Fruit fly (Drosophila melanogaster): Measurements from ENCODE around the gene CG6073.

Gene CG6073

dm6 chr3R:26188708-26189107, at the start of gene CG6073:
CG6073 (minus strand) TSS chr3R:26188807.
- peak in 1 of 2 experiments; percentile 6 for TF ChIP-seq foxo (GFP tag; optimal IDR thresholded peaks at IDR 0.05)
- no peak for TF ChIP-seq OdsH (GFP tag; optimal IDR thresholded peaks at IDR 0.05)
- TF ChIP-seq sage (GFP tag; optimal IDR thresholded peaks at IDR 0.05), result no peak
- TF ChIP-seq fru (GFP tag; optimal IDR thresholded peaks at IDR 0.05), result peak; percentile 78
- TF ChIP-seq Myc (optimal IDR thresholded peaks at IDR 0.05), result peak; percentile 44
- no peak for TF ChIP-seq CrebA (GFP tag; optimal IDR thresholded peaks at IDR 0.05; ENCODE audit: borderline replicate concordance)
- no peak for TF ChIP-seq Abd-B (GFP tag; optimal IDR thresholded peaks at IDR 0.05)
- TF ChIP-seq Hr78 (GFP tag; optimal IDR thresholded peaks at IDR 0.05), result no peak
- TF ChIP-seq dsf (GFP tag; optimal IDR thresholded peaks at IDR 0.05; ENCODE audit: borderline replicate concordance), result no peak
- peak; percentile 6 for TF ChIP-seq rgr (GFP tag; optimal IDR thresholded peaks at IDR 0.05)
- TF ChIP-seq jim (GFP tag; optimal IDR thresholded peaks at IDR 0.05), result no peak
- no peak for TF ChIP-seq GATAd (GFP tag; optimal IDR thresholded peaks at IDR 0.05)
- TF ChIP-seq Jra (GFP tag; optimal IDR thresholded peaks at IDR 0.05), result no peak
- no peak for TF ChIP-seq br (GFP tag; optimal IDR thresholded peaks at IDR 0.05)
- TF ChIP-seq Rel (GFP tag; optimal IDR thresholded peaks at IDR 0.05), result no peak
- peak; percentile 86 for TF ChIP-seq Rel (tag; optimal IDR thresholded peaks at IDR 0.05)
- TF ChIP-seq usp (GFP tag; optimal IDR thresholded peaks at IDR 0.05), result no peak
- TF ChIP-seq Sp1 (GFP tag; optimal IDR thresholded peaks at IDR 0.05), result no peak
- TF ChIP-seq pan (optimal IDR thresholded peaks at IDR 0.05), result no peak
- no peak for TF ChIP-seq ey (GFP tag; optimal IDR thresholded peaks at IDR 0.05)
- TF ChIP-seq Mio (GFP tag; optimal IDR thresholded peaks at IDR 0.05), result no peak
- no peak for TF ChIP-seq N (GFP tag; optimal IDR thresholded peaks at IDR 0.05)
- TF ChIP-seq CG9705 (GFP tag; optimal IDR thresholded peaks at IDR 0.05), result peak; percentile 7
- TF ChIP-seq dmrt93B (GFP tag; optimal IDR thresholded peaks at IDR 0.05), result peak; percentile 8
- TF ChIP-seq brk (GFP tag; optimal IDR thresholded peaks at IDR 0.05), result no peak
- TF ChIP-seq Dif (GFP tag; optimal IDR thresholded peaks at IDR 0.05; ENCODE audit: partially characterized antibody), result peak; percentile 90
- no peak for TF ChIP-seq sv (GFP tag; optimal IDR thresholded peaks at IDR 0.05)
- TF ChIP-seq CG32264 (GFP tag; optimal IDR thresholded peaks at IDR 0.05), result no peak
- peak; percentile 44 for TF ChIP-seq HLH106 (tag; optimal IDR thresholded peaks at IDR 0.05)
- TF ChIP-seq tai (GFP tag; optimal IDR thresholded peaks at IDR 0.05), result no peak
- TF ChIP-seq h (GFP tag; optimal IDR thresholded peaks at IDR 0.05), result no peak
- TF ChIP-seq Hnf4 (GFP tag; optimal IDR thresholded peaks at IDR 0.05), result peak; percentile 29
- no peak for TF ChIP-seq Hr83 (GFP tag; optimal IDR thresholded peaks at IDR 0.05; ENCODE audit: poor library complexity, severe bottlenecking)
- TF ChIP-seq Vsx2 (GFP tag; optimal IDR thresholded peaks at IDR 0.05; ENCODE audit: partially characterized antibody), result peak; percentile 41
- TF ChIP-seq psq (GFP tag; optimal IDR thresholded peaks at IDR 0.05), result no peak
- no peak for TF ChIP-seq lola (GFP tag; optimal IDR thresholded peaks at IDR 0.05)
- TF ChIP-seq Dfd (GFP tag; optimal IDR thresholded peaks at IDR 0.05), result no peak
- peak; percentile 88 for TF ChIP-seq woc (GFP tag; optimal IDR thresholded peaks at IDR 0.05)
- peak in 1 of 2 experiments; percentile 20 for TF ChIP-seq dl (GFP tag; optimal IDR thresholded peaks at IDR 0.05; ENCODE audit: insufficient read depth in 1 of 2, partially characterized antibody in 2 of 2)

- no peak for TF ChIP-seq dsf (GFP tag; optimal IDR thresholded peaks at IDR 0.05; ENCODE audit: borderline replicate concordance)
- no peak for TF ChIP-seq Dfd (GFP tag; optimal IDR thresholded peaks at IDR 0.05)
- no peak for TF ChIP-seq jim (GFP tag; optimal IDR thresholded peaks at IDR 0.05)
- no peak for TF ChIP-seq woc (GFP tag; optimal IDR thresholded peaks at IDR 0.05)
- TF ChIP-seq GATAd (GFP tag; optimal IDR thresholded peaks at IDR 0.05), result no peak
- no peak for TF ChIP-seq brk (GFP tag; optimal IDR thresholded peaks at IDR 0.05)
- no peak for TF ChIP-seq Jra (GFP tag; optimal IDR thresholded peaks at IDR 0.05)
- no peak for TF ChIP-seq sage (GFP tag; optimal IDR thresholded peaks at IDR 0.05)
- no peak for TF ChIP-seq HLH106 (tag; optimal IDR thresholded peaks at IDR 0.05)
- TF ChIP-seq pan (optimal IDR thresholded peaks at IDR 0.05), result no peak
- no peak for TF ChIP-seq fru (GFP tag; optimal IDR thresholded peaks at IDR 0.05)
- TF ChIP-seq Mio (GFP tag; optimal IDR thresholded peaks at IDR 0.05), result no peak
- TF ChIP-seq Hr78 (GFP tag; optimal IDR thresholded peaks at IDR 0.05), result no peak
- TF ChIP-seq rgr (GFP tag; optimal IDR thresholded peaks at IDR 0.05), result no peak
- no peak for TF ChIP-seq dl (GFP tag; optimal IDR thresholded peaks at IDR 0.05; ENCODE audit: insufficient read depth in 1 of 2, partially characterized antibody in 2 of 2)
- no peak for TF ChIP-seq CG32264 (GFP tag; optimal IDR thresholded peaks at IDR 0.05)
- no peak for TF ChIP-seq ey (GFP tag; optimal IDR thresholded peaks at IDR 0.05)
- TF ChIP-seq OdsH (GFP tag; optimal IDR thresholded peaks at IDR 0.05), result no peak
Observed at dm6 chr3R:26237496-26237895, 48.9 kb upstream of the CG6073 start.
